Worm (Caenorhabditis elegans): Measurements from ENCODE around the gene cks-1.

- TF ChIP-seq klf-2 (GFP tag; conservative IDR thresholded peaks at IDR 0.05) (no peak), flt-1 (GFP tag; IDR thresholded peaks at IDR 0.05) (no peak), ztf-29 (GFP tag; IDR thresholded peaks at IDR 0.05) (no peak)
Observed at ce11 chrIV:8487183-8487582, 26.5 kb upstream of the cks-1 start, which contains the start of gene srlf-3.

All from whole organism, midembryonic.